Fruit fly (Drosophila melanogaster): ENCODE measurements around the gene Osi14.

dm6 chr3R:6294046-6294445 lies 4.9 kb upstream of the Osi14 start:
- TF ChIP-seq Abd-B (GFP tag; optimal IDR thresholded peaks at IDR 0.05), result no peak
- no peak for TF ChIP-seq OdsH (GFP tag; optimal IDR thresholded peaks at IDR 0.05)
- TF ChIP-seq Myc (optimal IDR thresholded peaks at IDR 0.05), result no peak
- no peak for TF ChIP-seq foxo (GFP tag; optimal IDR thresholded peaks at IDR 0.05)
- no peak for TF ChIP-seq Jra (GFP tag; optimal IDR thresholded peaks at IDR 0.05)
- no peak for TF ChIP-seq usp (GFP tag; optimal IDR thresholded peaks at IDR 0.05)
- no peak for TF ChIP-seq Vsx2 (GFP tag; optimal IDR thresholded peaks at IDR 0.05; ENCODE audit: partially characterized antibody)
- no peak for TF ChIP-seq dmrt93B (GFP tag; optimal IDR thresholded peaks at IDR 0.05)
- TF ChIP-seq h (GFP tag; optimal IDR thresholded peaks at IDR 0.05), result no peak
- TF ChIP-seq psq (GFP tag; optimal IDR thresholded peaks at IDR 0.05), result no peak
- TF ChIP-seq HLH106 (tag; optimal IDR thresholded peaks at IDR 0.05), result no peak
- TF ChIP-seq CG9705 (GFP tag; optimal IDR thresholded peaks at IDR 0.05), result no peak

All from whole organism, wandering third instar larva.